Fruit fly (Drosophila melanogaster) whole organism, embryonic: ENCODE data around the gene gl.

ENCODE experiments used
- Aef1 ChIP-seq: fragments of 200-800 bp; sonication (Bioruptor generic); IDR thresholded peaks from 3 replicates; pipeline ENCODE4 v1.3.6; 2022; ENCODE audit warnings: missing biosample characterization, missing genetic modification characterization
- Asciz ChIP-seq: fragments of 200-800 bp; sonication (Bioruptor generic); optimal IDR thresholded peaks from 2 replicates; lab custom pipeline; 2017; ENCODE audit warnings: missing biosample characterization, mild to moderate bottlenecking, missing genetic modification characterization, missing genetic modification reagents
- Atf6 ChIP-seq: fragments of 200-800 bp; sonication (Bioruptor generic); IDR thresholded peaks from 2 replicates; pipeline ENCODE4 v1.3.6; 2022; ENCODE audit warnings: missing biosample characterization, missing genetic modification characterization
- Bdp1 ChIP-seq: fragments of 200-800 bp; sonication (Bioruptor generic); optimal IDR thresholded peaks from 3 replicates; lab custom pipeline; 2016; ENCODE audit warnings: missing biosample characterization, missing genetic modification characterization
- CG10147 ChIP-seq: fragments of 200-800 bp; sonication (Bioruptor generic); optimal IDR thresholded peaks from 2 replicates; lab custom pipeline; 2019; ENCODE audit warnings: missing biosample characterization, mild to moderate bottlenecking, missing genetic modification characterization, moderate library complexity
- CG11093 ChIP-seq: fragments of 200-800 bp; sonication (Bioruptor generic); IDR thresholded peaks from 3 replicates; pipeline ENCODE4 v1.3.6; 2022; ENCODE audit warnings: missing biosample characterization, missing genetic modification characterization
- CG11247 ChIP-seq: fragments of 200-800 bp; sonication (Bioruptor generic); IDR thresholded peaks from 2 replicates; pipeline ENCODE4 v1.3.6; 2022; ENCODE audit warnings: missing biosample characterization, missing genetic modification characterization
- CG12236 ChIP-seq: fragments of 200-800 bp; sonication (Bioruptor generic); optimal IDR thresholded peaks from 2 replicates; lab custom pipeline; 2016; ENCODE audit warnings: missing biosample characterization, missing genetic modification characterization
- CG14014 ChIP-seq: fragments of 200-800 bp; sonication (Bioruptor generic); IDR thresholded peaks from 2 replicates; pipeline ENCODE4 v1.3.6; 2022; ENCODE audit warnings: missing biosample characterization, missing genetic modification characterization
- CG1647 ChIP-seq: fragments of 200-800 bp; sonication (Bioruptor generic); optimal IDR thresholded peaks from 3 replicates; lab custom pipeline; 2016; ENCODE audit warnings: missing biosample characterization, missing genetic modification characterization
- CG18476 ChIP-seq: fragments of 200-800 bp; sonication (Bioruptor generic); optimal IDR thresholded peaks from 2 replicates; lab custom pipeline; 2016; ENCODE audit warnings: missing biosample characterization, mild to moderate bottlenecking, missing genetic modification characterization
- CG2889 ChIP-seq: fragments of 200-800 bp; sonication (Bioruptor generic); IDR thresholded peaks from 3 replicates; pipeline ENCODE4 v1.3.6; 2022; ENCODE audit warnings: missing biosample characterization, missing genetic modification characterization
- CG30020 ChIP-seq: fragments of 200-800 bp; optimal IDR thresholded peaks from 2 replicates; lab custom pipeline; 2019; ENCODE audit warnings: missing biosample characterization, mild to moderate bottlenecking, missing genetic modification characterization, moderate library complexity
- CG31224 ChIP-seq: fragments of 200-800 bp; sonication (Bioruptor generic); IDR thresholded peaks from 2 replicates; pipeline ENCODE4 v1.3.6; 2022; ENCODE audit warnings: missing biosample characterization, missing genetic modification characterization
- CG3163 ChIP-seq: fragments of 200-800 bp; sonication (Bioruptor generic); optimal IDR thresholded peaks from 3 replicates; lab custom pipeline; 2016; ENCODE audit warnings: missing biosample characterization, missing genetic modification characterization
- CG33557 ChIP-seq: fragments of 200-800 bp; sonication (Bioruptor generic); optimal IDR thresholded peaks from 2 replicates; lab custom pipeline; 2019; ENCODE audit warnings: missing biosample characterization, mild to moderate bottlenecking, missing genetic modification characterization, moderate library complexity
- CG3838 ChIP-seq: fragments of 200-800 bp; sonication (Bioruptor generic); optimal IDR thresholded peaks from 3 replicates; lab custom pipeline; 2016; ENCODE audit warnings: missing biosample characterization, missing genetic modification characterization
- CG42726 ChIP-seq: fragments of 200-800 bp; sonication (Bioruptor generic); IDR thresholded peaks from 2 replicates; pipeline ENCODE4 v1.3.6; 2022; ENCODE audit warnings: missing biosample characterization, missing genetic modification characterization; ENCODE audit not compliant: partially characterized antibody
- CG6175 ChIP-seq: fragments of 200-800 bp; sonication (Bioruptor generic); IDR thresholded peaks from 3 replicates; pipeline ENCODE4 v1.3.6; 2022; ENCODE audit warnings: missing biosample characterization, missing genetic modification characterization
- CG7357 ChIP-seq: fragments of 200-800 bp; sonication (Bioruptor generic); IDR thresholded peaks from 3 replicates; pipeline ENCODE4 v1.3.6; 2022; ENCODE audit warnings: missing biosample characterization, missing genetic modification characterization
- CG9215 ChIP-seq: fragments of 200-800 bp; sonication (Bioruptor generic); IDR thresholded peaks from 2 replicates; pipeline ENCODE4 v1.3.6; 2022; ENCODE audit warnings: missing biosample characterization, missing genetic modification characterization
- CG9437 ChIP-seq: fragments of 200-800 bp; sonication (Bioruptor generic); optimal IDR thresholded peaks from 2 replicates; lab custom pipeline; 2018; ENCODE audit warnings: missing biosample characterization, mild to moderate bottlenecking, missing genetic modification characterization
- D19B ChIP-seq: fragments of 200-800 bp; sonication (Bioruptor generic); optimal IDR thresholded peaks from 2 replicates; lab custom pipeline; 2017; ENCODE audit warnings: missing biosample characterization, mild to moderate bottlenecking, missing genetic modification characterization
- Drgx ChIP-seq: fragments of 200-800 bp; sonication (Bioruptor generic); IDR thresholded peaks from 2 replicates; pipeline ENCODE4 v1.3.6; 2022; ENCODE audit warnings: missing biosample characterization, missing genetic modification characterization
- Eip74EF ChIP-seq, 2 experiments: fragments of 200-800 bp in 1 of 2; fragments of >200 bp in 1 of 2; sonication (Bioruptor generic) in 1 of 2; optimal IDR thresholded peaks; 2 replicates each; lab custom pipeline; 2017 to 2019; ENCODE audit warnings: missing biosample characterization in 2 of 2, missing genetic modification characterization in 2 of 2, mild to moderate bottlenecking in 1 of 2, moderate library complexity in 1 of 2
- H15 ChIP-seq: fragments of 200-800 bp; sonication (Bioruptor generic); IDR thresholded peaks from 3 replicates; pipeline ENCODE4 v1.3.6; 2022; ENCODE audit warnings: missing biosample characterization, missing genetic modification characterization
- MTF-1 ChIP-seq: fragments of 200-800 bp; sonication (Bioruptor generic); optimal IDR thresholded peaks from 2 replicates; lab custom pipeline; 2018; ENCODE audit warnings: missing biosample characterization, mild to moderate bottlenecking, missing genetic modification characterization, borderline replicate concordance
- NC2β ChIP-seq: fragments of 200-800 bp; sonication (Bioruptor generic); optimal IDR thresholded peaks from 2 replicates; lab custom pipeline; 2016; ENCODE audit warnings: missing biosample characterization, missing genetic modification characterization
- Neu2 ChIP-seq: fragments of 200-800 bp; sonication (Bioruptor generic); optimal IDR thresholded peaks from 3 replicates; lab custom pipeline; 2016; ENCODE audit warnings: missing biosample characterization, missing genetic modification characterization, borderline replicate concordance
- Sin3A ChIP-seq: fragments of >200 bp; optimal IDR thresholded peaks from 2 replicates; lab custom pipeline; 2018
- Sox102F ChIP-seq: fragments of 200-800 bp; sonication (Bioruptor generic); optimal IDR thresholded peaks from 2 replicates; lab custom pipeline; 2018; ENCODE audit warnings: missing biosample characterization, mild to moderate bottlenecking, missing genetic modification characterization, moderate library complexity
- Vsx1 ChIP-seq: fragments of 200-800 bp; sonication (Bioruptor generic); optimal IDR thresholded peaks from 2 replicates; lab custom pipeline; 2017; ENCODE audit warnings: missing biosample characterization, mild to moderate bottlenecking, missing genetic modification characterization, missing genetic modification reagents
- Xrp1 ChIP-seq: fragments of 200-800 bp; sonication (Bioruptor generic); IDR thresholded peaks from 2 replicates; pipeline ENCODE4 v1.3.6; 2022; ENCODE audit warnings: missing biosample characterization, missing genetic modification characterization
- al ChIP-seq: fragments of 200-800 bp; sonication (Bioruptor generic); IDR thresholded peaks from 2 replicates; pipeline ENCODE4 v1.3.6; 2022; ENCODE audit warnings: missing biosample characterization, missing genetic modification characterization
- bbx ChIP-seq: fragments of 200-800 bp; sonication (Bioruptor generic); IDR thresholded peaks from 2 replicates; pipeline ENCODE4 v1.3.6; 2022; ENCODE audit warnings: missing biosample characterization, missing genetic modification characterization; ENCODE audit not compliant: partially characterized antibody
- bigmax ChIP-seq: fragments of 200-800 bp; sonication (Bioruptor generic); optimal IDR thresholded peaks from 2 replicates; lab custom pipeline; 2018; ENCODE audit warnings: missing biosample characterization, mild to moderate bottlenecking, missing genetic modification characterization
- bowl ChIP-seq: fragments of 200-800 bp; sonication (Bioruptor generic); IDR thresholded peaks from 2 replicates; pipeline ENCODE4 v1.3.6; 2022; ENCODE audit warnings: missing biosample characterization, missing genetic modification characterization
- br ChIP-seq: fragments of >200 bp; optimal IDR thresholded peaks from 2 replicates; lab custom pipeline; 2017
- cas ChIP-seq: fragments of 200-800 bp; sonication (Bioruptor generic); IDR thresholded peaks from 2 replicates; pipeline ENCODE4 v1.3.6; 2022; ENCODE audit warnings: missing biosample characterization, missing genetic modification characterization
- chn ChIP-seq: fragments of 200-800 bp; sonication (Bioruptor generic); optimal IDR thresholded peaks from 2 replicates; lab custom pipeline; 2016; ENCODE audit warnings: missing biosample characterization, missing genetic modification characterization
- corto ChIP-seq: fragments of 200-800 bp; sonication (Bioruptor generic); optimal IDR thresholded peaks from 2 replicates; lab custom pipeline; 2016; ENCODE audit warnings: missing biosample characterization, mild to moderate bottlenecking, missing genetic modification characterization, moderate library complexity
- cwo ChIP-seq: fragments of 200-800 bp; sonication (Bioruptor generic); optimal IDR thresholded peaks from 3 replicates; lab custom pipeline; 2017; ENCODE audit warnings: missing biosample characterization, missing genetic modification characterization, mild to moderate bottlenecking, moderate library complexity, missing genetic modification reagents
- fd102C ChIP-seq: fragments of 200-800 bp; sonication (Bioruptor generic); optimal IDR thresholded peaks from 2 replicates; lab custom pipeline; 2018; ENCODE audit warnings: missing biosample characterization, mild to moderate bottlenecking, missing genetic modification characterization, moderate library complexity
- fru ChIP-seq: fragments of >200 bp; optimal IDR thresholded peaks from 2 replicates; lab custom pipeline; 2017
- gfzf ChIP-seq: fragments of 200-800 bp; sonication (Bioruptor generic); optimal IDR thresholded peaks from 2 replicates; lab custom pipeline; 2016; ENCODE audit warnings: missing biosample characterization, mild to moderate bottlenecking, missing genetic modification characterization, moderate library complexity
- jumu ChIP-seq: fragments of 200-800 bp; sonication (Bioruptor generic); optimal IDR thresholded peaks from 3 replicates; lab custom pipeline; 2016; ENCODE audit warnings: missing biosample characterization, missing genetic modification characterization
- nau ChIP-seq: fragments of 200-800 bp; sonication (Bioruptor generic); optimal IDR thresholded peaks from 3 replicates; lab custom pipeline; 2017; ENCODE audit warnings: missing biosample characterization, mild to moderate bottlenecking, missing genetic modification characterization, missing genetic modification reagents
- psq ChIP-seq: fragments of 200-800 bp; sonication (Bioruptor generic); optimal IDR thresholded peaks from 2 replicates; lab custom pipeline; 2017; ENCODE audit warnings: missing biosample characterization, missing genetic modification characterization
- wek ChIP-seq: fragments of 200-800 bp; sonication (Bioruptor generic); optimal IDR thresholded peaks from 3 replicates; lab custom pipeline; 2018; ENCODE audit warnings: missing biosample characterization, mild to moderate bottlenecking, missing genetic modification characterization, moderate library complexity
- wor ChIP-seq: fragments of 200-800 bp; sonication (Bioruptor generic); IDR thresholded peaks from 2 replicates; pipeline ENCODE4 v1.3.6; 2022; ENCODE audit warnings: missing biosample characterization, missing genetic modification characterization

Gene gl

DNA sequence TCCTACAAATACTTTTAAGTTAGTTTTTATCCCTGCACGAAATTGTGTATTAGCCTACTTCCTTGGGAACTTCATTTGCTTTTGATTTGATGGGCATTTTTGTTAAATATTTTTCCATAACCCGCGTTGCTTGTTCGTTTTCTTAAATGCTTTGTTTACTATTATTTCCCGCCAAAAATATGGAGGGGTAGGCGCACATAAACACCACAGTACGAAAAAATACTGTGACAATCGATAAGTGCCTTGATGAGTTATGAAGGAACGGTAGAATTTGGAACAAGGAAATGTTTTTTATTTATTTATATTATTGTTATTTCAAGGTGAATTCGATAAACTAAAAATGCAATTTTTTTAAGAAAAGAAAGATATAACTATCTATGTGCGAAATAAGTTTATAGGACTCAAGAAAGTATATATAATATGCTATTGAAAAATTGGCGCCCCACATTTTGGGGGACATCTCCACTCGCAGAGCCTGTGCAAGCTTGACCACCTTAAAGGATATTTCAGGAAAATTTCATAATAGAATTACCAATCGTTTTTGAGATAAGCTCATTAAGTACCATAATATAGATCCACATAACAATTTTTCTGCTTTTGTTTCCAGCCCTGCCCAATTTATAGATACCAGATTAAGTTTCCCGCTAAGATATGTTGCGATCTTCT lies 6.4 kb downstream of the gl start, which contains the start of the genes WRNexo and Nup43 (continued):
- TF ChIP-seq CG30020 (tag; lab: Kevin White, UChicago), result peak; percentile 72
- no peak for TF ChIP-seq CG33557
- peak; percentile 55 for TF ChIP-seq CG31224 (GFP tag; lab: Robert Waterston, UW)
- no peak for TF ChIP-seq bbx
- no peak for TF ChIP-seq CG3838 (GFP tag; lab: Kevin White, UChicago)
- no peak for TF ChIP-seq Vsx1 (GFP tag; lab: Kevin White, UChicago)
- TF ChIP-seq corto (GFP tag; lab: Kevin White, UChicago), result no peak
- no peak for TF ChIP-seq Xrp1
- TF ChIP-seq CG14014 (GFP tag; lab: Robert Waterston, UW), result peak; percentile 43; the same call in 1 of the 2 replicates
- TF ChIP-seq Bdp1, result no peak
- TF ChIP-seq NC2β (GFP tag; lab: Kevin White, UChicago), result peak; percentile 0
- no peak for TF ChIP-seq nau (GFP tag; lab: Kevin White, UChicago)
- TF ChIP-seq cas (GFP tag; lab: Robert Waterston, UW), result peak; percentile 28; the same call in 1 of the 2 replicates
- no peak for TF ChIP-seq fru (lab: Kevin White, UChicago)
- TF ChIP-seq br (lab: Kevin White, UChicago), result no peak
- no peak for TF ChIP-seq Asciz (GFP tag; lab: Kevin White, UChicago)
- TF ChIP-seq al (GFP tag; lab: Robert Waterston, UW), result no peak; the same call in 1 of the 2 replicates
- TF ChIP-seq CG42726 (GFP tag; lab: Robert Waterston, UW), result no peak
- no peak for TF ChIP-seq CG18476 (GFP tag; lab: Kevin White, UChicago)
- no peak for TF ChIP-seq cwo
- TF ChIP-seq wor, result no peak
- 0 out of 3 replicates have a peak, but pooled peaks have one; percentile 23 for TF ChIP-seq CG7357 (GFP tag; lab: Robert Waterston, UW)
- TF ChIP-seq Atf6, result no peak
- no peak for TF ChIP-seq fd102C (GFP tag; lab: Kevin White, UChicago)
- TF ChIP-seq bigmax (GFP tag; lab: Kevin White, UChicago), result no peak
- no peak for TF ChIP-seq bowl (GFP tag; lab: Robert Waterston, UW)
- TF ChIP-seq CG12236, result no peak
- no peak for TF ChIP-seq Neu2
- TF ChIP-seq CG6175, result no peak
- no peak for TF ChIP-seq Eip74EF (GFP tag; optimal IDR thresholded peaks at IDR 0.05; lab: Kevin White, UChicago)
- TF ChIP-seq MTF-1 (GFP tag; lab: Kevin White, UChicago), result no peak
- no peak for TF ChIP-seq CG11247 (GFP tag; lab: Robert Waterston, UW)
- no peak for TF ChIP-seq CG10147
- TF ChIP-seq jumu, result peak; percentile 31
- 0 out of 2 replicates have a peak, but pooled peaks have one; percentile 10 for TF ChIP-seq CG9215
- no peak for TF ChIP-seq D19B (GFP tag; lab: Kevin White, UChicago)
- no peak for TF ChIP-seq wek
- peak; percentile 44 for TF ChIP-seq Sin3A
- TF ChIP-seq CG11093, result no peak
- no peak for TF ChIP-seq Drgx (GFP tag; lab: Robert Waterston, UW)
- TF ChIP-seq CG1647, result peak; percentile 11
- TF ChIP-seq Sox102F, result no peak
- TF ChIP-seq psq (GFP tag; lab: Kevin White, UChicago), result no peak
- 0 out of 3 replicates have a peak, but pooled peaks have one; percentile 31 for TF ChIP-seq H15
- peak; percentile 36; the same call in 2 of the 3 replicates for TF ChIP-seq Aef1 (GFP tag; lab: Robert Waterston, UW)
- TF ChIP-seq CG9437 (GFP tag; lab: Kevin White, UChicago), result peak; percentile 34
- TF ChIP-seq gfzf (GFP tag; lab: Kevin White, UChicago), result peak; percentile 82
- no peak for TF ChIP-seq CG2889 (GFP tag; lab: Robert Waterston, UW)
- peak; percentile 33 for TF ChIP-seq chn
- TF ChIP-seq CG3163 (GFP tag; lab: Kevin White, UChicago), result no peak
